Fruit fly (Drosophila melanogaster) whole organism, embryonic: ENCODE measurements around the gene CG10702.
A peak's percentile ranks its signal among the peaks of the same experiment; 100 is the strongest.

Source experiments
- Atf-2 ChIP-seq: fragments of 200-800 bp; sonication (Bioruptor generic); optimal IDR thresholded peaks from 2 replicates; lab custom pipeline; 2016; ENCODE audit warnings: missing biosample characterization, missing genetic modification characterization
- Bdp1 ChIP-seq: fragments of 200-800 bp; sonication (Bioruptor generic); optimal IDR thresholded peaks from 3 replicates; lab custom pipeline; 2016; ENCODE audit warnings: missing biosample characterization, missing genetic modification characterization
- BtbVII ChIP-seq: fragments of 200-800 bp; sonication (Bioruptor generic); optimal IDR thresholded peaks from 3 replicates; lab custom pipeline; 2017; ENCODE audit warnings: missing biosample characterization, mild to moderate bottlenecking, missing genetic modification characterization
- Bteb2 ChIP-seq: fragments of 200-800 bp; sonication (Bioruptor generic); optimal IDR thresholded peaks from 2 replicates; lab custom pipeline; 2016; ENCODE audit warnings: missing biosample characterization, missing genetic modification characterization
- CG10267 ChIP-seq: fragments of 200-800 bp; sonication (Bioruptor generic); optimal IDR thresholded peaks from 2 replicates; lab custom pipeline; 2018; ENCODE audit warnings: missing biosample characterization, mild to moderate bottlenecking, missing genetic modification characterization, moderate library complexity
- CG10274 ChIP-seq: fragments of 200-800 bp; sonication (Bioruptor generic); optimal IDR thresholded peaks from 3 replicates; lab custom pipeline; 2017; ENCODE audit warnings: missing biosample characterization, mild to moderate bottlenecking, missing genetic modification characterization
- CG10959 ChIP-seq: fragments of 200-800 bp; sonication (Bioruptor generic); IDR thresholded peaks from 2 replicates; pipeline ENCODE4 v1.3.6; 2022; ENCODE audit warnings: missing biosample characterization, missing genetic modification characterization
- CG11504 ChIP-seq: fragments of 200-800 bp; sonication (Bioruptor generic); optimal IDR thresholded peaks from 3 replicates; lab custom pipeline; 2019; ENCODE audit warnings: missing biosample characterization, mild to moderate bottlenecking, missing genetic modification characterization, moderate library complexity
- CG14014 ChIP-seq: fragments of 200-800 bp; sonication (Bioruptor generic); IDR thresholded peaks from 2 replicates; pipeline ENCODE4 v1.3.6; 2022; ENCODE audit warnings: missing biosample characterization, missing genetic modification characterization
- CG1529 ChIP-seq: fragments of 200-800 bp; sonication (Bioruptor generic); optimal IDR thresholded peaks from 3 replicates; lab custom pipeline; 2018; ENCODE audit warnings: missing biosample characterization, missing genetic modification characterization
- CG18262 ChIP-seq: fragments of 200-800 bp; optimal IDR thresholded peaks from 3 replicates; lab custom pipeline; 2019; ENCODE audit warnings: missing biosample characterization, mild to moderate bottlenecking, missing genetic modification characterization, moderate library complexity
- CG18599 ChIP-seq: fragments of 200-800 bp; sonication (Bioruptor generic); optimal IDR thresholded peaks from 3 replicates; lab custom pipeline; 2017; ENCODE audit warnings: missing biosample characterization, missing genetic modification characterization, mild to moderate bottlenecking, moderate library complexity, missing genetic modification reagents
- CG2875 ChIP-seq: fragments of 200-800 bp; sonication (Bioruptor generic); optimal IDR thresholded peaks from 2 replicates; lab custom pipeline; 2017; ENCODE audit warnings: missing biosample characterization, mild to moderate bottlenecking, missing genetic modification characterization, missing genetic modification reagents
- CG31441 ChIP-seq: fragments of 200-800 bp; sonication (Bioruptor generic); IDR thresholded peaks from 2 replicates; pipeline ENCODE4 v1.3.6; 2022; ENCODE audit warnings: missing biosample characterization, missing genetic modification characterization
- CG3726 ChIP-seq: fragments of 200-800 bp; sonication (Bioruptor generic); IDR thresholded peaks from 3 replicates; pipeline ENCODE4, ENCODE4 v1.3.6; 2022; ENCODE audit warnings: missing biosample characterization, missing genetic modification characterization
- CG43689 ChIP-seq: fragments of 200-800 bp; sonication (Bioruptor generic); IDR thresholded peaks from 2 replicates; pipeline ENCODE4 v1.3.6; 2022; ENCODE audit warnings: missing biosample characterization, missing genetic modification characterization
- CG4617 ChIP-seq: fragments of 200-800 bp; sonication (Bioruptor generic); optimal IDR thresholded peaks from 3 replicates; lab custom pipeline; 2016; ENCODE audit warnings: missing biosample characterization, missing genetic modification characterization, borderline replicate concordance
- CG4707 ChIP-seq: fragments of 200-800 bp; sonication (Bioruptor generic); optimal IDR thresholded peaks from 2 replicates; lab custom pipeline; 2018; ENCODE audit warnings: missing biosample characterization, mild to moderate bottlenecking, missing genetic modification characterization, moderate library complexity
- CG4854 ChIP-seq: fragments of 200-800 bp; sonication (Bioruptor generic); optimal IDR thresholded peaks from 2 replicates; lab custom pipeline; 2016; ENCODE audit warnings: missing biosample characterization, missing genetic modification characterization, inconsistent platforms
- CG6654 ChIP-seq: fragments of 200-800 bp; sonication (Bioruptor generic); optimal IDR thresholded peaks from 2 replicates; lab custom pipeline; 2017; ENCODE audit warnings: missing biosample characterization, mild to moderate bottlenecking, missing genetic modification characterization
- CG7786 ChIP-seq: fragments of 200-800 bp; sonication (Bioruptor generic); optimal IDR thresholded peaks from 2 replicates; lab custom pipeline; 2016; ENCODE audit warnings: missing biosample characterization, missing genetic modification characterization
- CG8765 ChIP-seq: fragments of 200-800 bp; sonication (Bioruptor generic); IDR thresholded peaks from 2 replicates; pipeline ENCODE4 v1.3.6; 2022; ENCODE audit warnings: missing biosample characterization, missing genetic modification characterization
- CG9609 ChIP-seq: fragments of 200-800 bp; sonication (Bioruptor generic); optimal IDR thresholded peaks from 3 replicates; lab custom pipeline; 2016; ENCODE audit warnings: missing biosample characterization, missing genetic modification characterization
- CG9876 ChIP-seq: fragments of 200-800 bp; sonication (Bioruptor generic); optimal IDR thresholded peaks from 2 replicates; lab custom pipeline; 2016; ENCODE audit warnings: missing biosample characterization, missing genetic modification characterization
- D19A ChIP-seq: fragments of 200-800 bp; optimal IDR thresholded peaks from 3 replicates; lab custom pipeline; 2019; ENCODE audit warnings: missing biosample characterization, mild to moderate bottlenecking, missing genetic modification characterization, moderate library complexity
- Dll ChIP-seq: fragments of 200-800 bp; sonication (Bioruptor generic); IDR thresholded peaks from 4 replicates; pipeline ENCODE4 v1.3.6; 2022; ENCODE audit warnings: missing biosample characterization, missing genetic modification characterization; ENCODE audit not compliant: partially characterized antibody
- HLH4C ChIP-seq: fragments of 200-800 bp; sonication (Bioruptor generic); IDR thresholded peaks from 3 replicates; pipeline ENCODE4 v1.3.6; 2022; ENCODE audit warnings: missing biosample characterization, missing genetic modification characterization; ENCODE audit not compliant: partially characterized antibody
- Myb ChIP-seq: fragments of 200-800 bp; sonication (Bioruptor generic); optimal IDR thresholded peaks from 2 replicates; lab custom pipeline; 2016; ENCODE audit warnings: missing biosample characterization, missing genetic modification characterization
- Rx ChIP-seq: fragments of 200-800 bp; sonication (Bioruptor generic); IDR thresholded peaks from 2 replicates; pipeline ENCODE4 v1.3.6; 2022; ENCODE audit warnings: missing biosample characterization, missing genetic modification characterization
- Six4 ChIP-seq: fragments of 200-800 bp; sonication (Bioruptor generic); optimal IDR thresholded peaks from 2 replicates; lab custom pipeline; 2016; ENCODE audit warnings: missing biosample characterization, missing genetic modification characterization
- Ssrp ChIP-seq: fragments of 200-800 bp; sonication (Bioruptor generic); optimal IDR thresholded peaks from 2 replicates; lab custom pipeline; 2018; ENCODE audit warnings: missing biosample characterization, mild to moderate bottlenecking, missing genetic modification characterization, moderate library complexity
- Vsx1 ChIP-seq: fragments of 200-800 bp; sonication (Bioruptor generic); optimal IDR thresholded peaks from 2 replicates; lab custom pipeline; 2017; ENCODE audit warnings: missing biosample characterization, mild to moderate bottlenecking, missing genetic modification characterization, missing genetic modification reagents
- amos ChIP-seq: fragments of 200-800 bp; sonication (Bioruptor generic); IDR thresholded peaks from 2 replicates; pipeline ENCODE4 v1.3.6; 2022; ENCODE audit warnings: missing biosample characterization, missing genetic modification characterization; ENCODE audit not compliant: partially characterized antibody
- ase ChIP-seq: fragments of 200-800 bp; sonication (Bioruptor generic); IDR thresholded peaks from 3 replicates; pipeline ENCODE4 v1.3.6; 2022; ENCODE audit warnings: missing biosample characterization, missing genetic modification characterization
- crp ChIP-seq, 2 experiments: fragments of 200-800 bp; sonication (Bioruptor generic); optimal IDR thresholded peaks; 2 replicates in 1 of 2; 3 replicates in 1 of 2; lab custom pipeline; 2017; ENCODE audit warnings: missing biosample characterization in 2 of 2, missing genetic modification characterization in 2 of 2, mild to moderate bottlenecking in 1 of 2, moderate library complexity in 1 of 2
- dan ChIP-seq: fragments of 200-800 bp; sonication (Bioruptor generic); IDR thresholded peaks from 2 replicates; pipeline ENCODE4 v1.3.6; 2022; ENCODE audit warnings: missing biosample characterization, missing genetic modification characterization
- en ChIP-seq: fragments of 200-800 bp; sonication (Bioruptor generic); optimal IDR thresholded peaks from 2 replicates; lab custom pipeline; 2016; ENCODE audit warnings: missing biosample characterization, missing genetic modification characterization
- eyg ChIP-seq: fragments of 200-800 bp; sonication (Bioruptor generic); optimal IDR thresholded peaks from 3 replicates; lab custom pipeline; 2016; ENCODE audit warnings: missing biosample characterization, missing genetic modification characterization
- fd3F ChIP-seq: fragments of 200-800 bp; sonication (Bioruptor generic); optimal IDR thresholded peaks from 2 replicates; lab custom pipeline; 2018; ENCODE audit warnings: missing biosample characterization, mild to moderate bottlenecking, missing genetic modification characterization, moderate library complexity
- fd64A ChIP-seq: fragments of 200-800 bp; sonication (Bioruptor generic); optimal IDR thresholded peaks from 3 replicates; lab custom pipeline; 2018; ENCODE audit warnings: missing biosample characterization, mild to moderate bottlenecking, missing genetic modification characterization
- h ChIP-seq: fragments of >200 bp; optimal IDR thresholded peaks from 2 replicates; lab custom pipeline; 2017
- klu ChIP-seq: fragments of 200-800 bp; sonication (Bioruptor generic); IDR thresholded peaks from 2 replicates; pipeline ENCODE4 v1.3.6; 2022; ENCODE audit warnings: missing biosample characterization, missing genetic modification characterization
- kni ChIP-seq: fragments of 200-800 bp; sonication (Bioruptor generic); optimal IDR thresholded peaks from 3 replicates; lab custom pipeline; 2017; ENCODE audit warnings: mild to moderate bottlenecking, missing biosample characterization, missing genetic modification reagents, missing genetic modification characterization
- luna ChIP-seq: fragments of 200-800 bp; sonication (Bioruptor generic); optimal IDR thresholded peaks from 2 replicates; lab custom pipeline; 2016; ENCODE audit warnings: missing biosample characterization, missing genetic modification characterization
- maf-S ChIP-seq: fragments of 200-800 bp; sonication (Bioruptor generic); optimal IDR thresholded peaks from 2 replicates; lab custom pipeline; 2016; ENCODE audit warnings: missing biosample characterization, missing genetic modification characterization
- peb ChIP-seq: fragments of 200-800 bp; sonication (Bioruptor generic); IDR thresholded peaks from 2 replicates; pipeline ENCODE4 v1.3.6; 2022; ENCODE audit warnings: missing biosample characterization, missing genetic modification characterization
- repo ChIP-seq: fragments of 200-800 bp; sonication (Bioruptor generic); optimal IDR thresholded peaks from 2 replicates; lab custom pipeline; 2016; ENCODE audit warnings: missing biosample characterization, missing genetic modification characterization
- sens-2 ChIP-seq: fragments of 200-800 bp; sonication (Bioruptor generic); IDR thresholded peaks from 2 replicates; pipeline ENCODE4 v1.3.6; 2022; ENCODE audit warnings: missing biosample characterization, missing genetic modification characterization
- sisA ChIP-seq: fragments of 200-800 bp; sonication (Bioruptor generic); IDR thresholded peaks from 2 replicates; pipeline ENCODE4 v1.3.6; 2022; ENCODE audit warnings: missing biosample characterization, missing genetic modification characterization
- tx ChIP-seq: fragments of 200-800 bp; sonication (Bioruptor generic); optimal IDR thresholded peaks from 2 replicates; lab custom pipeline; 2016; ENCODE audit warnings: missing biosample characterization, missing genetic modification characterization
- unpg ChIP-seq: fragments of 200-800 bp; sonication (Bioruptor generic); optimal IDR thresholded peaks from 3 replicates; lab custom pipeline; 2018; ENCODE audit warnings: missing biosample characterization, mild to moderate bottlenecking, missing genetic modification characterization, moderate library complexity

CG10702 gene

dm6 chr2L:19069548-19070145 lies at the start of gene CG10702:
TSS of gene CG10702 (minus strand) at chr2L:19069851.
- TF ChIP-seq repo (GFP tag; lab: Kevin White, UChicago) (no peak), maf-S (GFP tag; lab: Kevin White, UChicago) (no peak), crp (GFP tag; optimal IDR thresholded peaks at IDR 0.05; lab: Kevin White, UChicago) (no peak), CG18599 (no peak), CG9876 (no peak), CG10959 (GFP tag; lab: Robert Waterston, UW) (no peak), luna (GFP tag; lab: Kevin White, UChicago) (no peak), Ssrp (peak; percentile 28), CG4707 (no peak), klu (GFP tag; lab: Robert Waterston, UW) (no peak), Rx (GFP tag; lab: Robert Waterston, UW) (0 out of 2 replicates have a peak, but pooled peaks have one; percentile 6), dan (no peak), CG4617 (GFP tag; lab: Kevin White, UChicago) (no peak), eyg (no peak), HLH4C (no peak), sens-2 (GFP tag; lab: Robert Waterston, UW) (no peak), unpg (GFP tag; lab: Kevin White, UChicago) (no peak), CG11504 (tag; lab: Kevin White, UChicago) (peak; percentile 42), CG9609 (GFP tag; lab: Kevin White, UChicago) (no peak), h (lab: Kevin White, UChicago) (no peak), kni (GFP tag; lab: Kevin White, UChicago) (no peak), CG31441 (GFP tag; lab: Robert Waterston, UW) (peak; percentile 33; the same call in 1 of the 2 replicates), CG6654 (GFP tag; lab: Kevin White, UChicago) (no peak), CG3726 (no peak), sisA (GFP tag; lab: Robert Waterston, UW) (no peak), CG1529 (GFP tag; lab: Kevin White, UChicago) (no peak), Dll (no peak), peb (GFP tag; lab: Robert Waterston, UW) (no peak), BtbVII (GFP tag; lab: Kevin White, UChicago) (no peak), ase (GFP tag; lab: Robert Waterston, UW) (no peak), CG10274 (GFP tag; lab: Kevin White, UChicago) (no peak), Six4 (GFP tag; lab: Kevin White, UChicago) (no peak), fd3F (GFP tag; lab: Kevin White, UChicago) (no peak), CG2875 (GFP tag; lab: Kevin White, UChicago) (no peak), Vsx1 (GFP tag; lab: Kevin White, UChicago) (no peak), CG10267 (tag; lab: Kevin White, UChicago) (no peak), CG7786 (GFP tag; lab: Kevin White, UChicago) (no peak), Atf-2 (GFP tag; lab: Kevin White, UChicago) (no peak), CG14014 (no peak), CG18262 (no peak), Myb (GFP tag; lab: Kevin White, UChicago) (no peak), Bdp1 (GFP tag; lab: Kevin White, UChicago) (no peak), CG8765 (GFP tag; lab: Robert Waterston, UW) (no peak), CG4854 (GFP tag; lab: Kevin White, UChicago) (no peak), tx (GFP tag; lab: Kevin White, UChicago) (no peak), amos (GFP tag; lab: Robert Waterston, UW) (peak; percentile 17; the same call in 1 of the 2 replicates), en (GFP tag; lab: Kevin White, UChicago) (no peak), D19A (tag; lab: Kevin White, UChicago) (peak; percentile 80), Bteb2 (GFP tag; lab: Kevin White, UChicago) (no peak), fd64A (no peak), CG43689 (GFP tag; lab: Robert Waterston, UW) (no peak)
